Worm (Caenorhabditis elegans): Measurements from ENCODE around the gene glb-11.
A peak's percentile ranks its signal among the peaks of the same experiment; 100 is the strongest.

DNA sequence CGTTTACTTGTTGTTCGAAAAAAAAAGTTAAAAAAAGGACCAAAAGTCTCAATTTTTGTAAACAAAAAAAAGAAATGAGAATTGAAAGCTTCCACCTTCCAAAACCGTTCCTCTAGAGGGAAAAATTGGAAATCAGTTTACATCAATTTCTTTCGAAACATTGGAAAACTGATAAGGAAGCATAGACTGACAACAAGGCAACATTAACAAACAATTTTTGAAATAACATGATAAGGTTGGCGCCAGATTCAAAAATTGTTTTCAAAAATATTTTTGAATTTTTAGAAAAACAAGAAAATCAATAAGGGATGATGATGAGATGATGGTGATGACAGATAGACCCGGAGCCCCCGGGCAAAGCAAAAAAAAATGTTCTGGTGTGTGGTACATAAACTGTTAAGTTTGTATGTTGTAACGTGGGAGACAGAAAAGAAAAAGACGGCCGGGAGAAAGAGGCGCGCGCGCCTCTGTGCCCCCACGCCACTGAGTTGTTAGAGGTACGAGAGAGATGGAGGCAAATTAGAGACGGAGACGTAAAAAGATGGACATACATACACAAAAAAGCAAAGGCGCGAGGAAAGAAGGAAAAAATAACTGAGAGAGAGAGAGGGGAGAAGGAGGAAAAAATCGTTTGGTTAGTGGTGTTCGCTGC lies 11.9 kb downstream of the glb-11 start:
- TF ChIP-seq elt-1 (tag; optimal IDR thresholded peaks at IDR 0.05), result no peak
- no peak for TF ChIP-seq R02D3.7 (tag; optimal IDR thresholded peaks at IDR 0.05)
- TF ChIP-seq nhr-25 (tag; optimal IDR thresholded peaks at IDR 0.05), result peak; percentile 62
- peak; percentile 65 for TF ChIP-seq sem-4 (tag; optimal IDR thresholded peaks at IDR 0.05)
